Worm (Caenorhabditis elegans): ENCODE measurements around the gene kin-29.

Gene kin-29

DNA sequence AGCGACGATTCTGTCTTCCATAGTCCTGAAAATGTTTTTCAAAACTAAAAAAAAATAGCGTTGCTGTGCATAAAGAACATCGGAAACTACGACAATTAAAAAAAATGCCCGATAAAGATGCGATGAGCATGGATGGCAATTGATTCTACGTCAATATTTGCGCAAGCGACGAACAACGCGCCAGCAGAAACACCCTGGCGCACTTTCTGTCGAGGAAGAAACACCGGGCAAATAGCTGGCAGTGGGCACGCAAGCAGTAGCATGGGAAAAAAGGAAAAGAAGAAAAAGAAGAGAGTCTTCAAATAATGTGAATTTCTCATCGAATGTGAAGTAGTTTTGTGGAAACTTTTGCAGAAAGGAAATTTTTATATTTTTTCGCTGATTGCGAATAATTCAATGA lies 42.6 kb downstream of the kin-29 start, which contains the start of gene C14A11.9 (continued):
- TF ChIP-seq nhr-41 (GFP tag; IDR thresholded peaks at IDR 0.05) (peak; percentile 67; the same call in 1 of the 2 replicates), zfp-2 (tag; optimal IDR thresholded peaks at IDR 0.05) (no peak), snpc-1.2 (GFP tag; IDR thresholded peaks at IDR 0.05) (peak; percentile 16; the same call in 1 of the 2 replicates), D1046.2 (GFP tag; IDR thresholded peaks at IDR 0.05) (no peak), fkh-10 (GFP tag; optimal IDR thresholded peaks at IDR 0.05) (peak; percentile 75), egl-27 (tag; optimal IDR thresholded peaks at IDR 0.05) (no peak), unc-39 (tag; optimal IDR thresholded peaks at IDR 0.05) (no peak), F26F4.8 (GFP tag; conservative IDR thresholded peaks at IDR 0.05) (no peak), dmd-6 (GFP tag; IDR thresholded peaks at IDR 0.05) (peak; percentile 88), daf-19 (GFP tag; conservative IDR thresholded peaks at IDR 0.05) (no peak), nhr-10 (tag; optimal IDR thresholded peaks at IDR 0.05) (no peak), Y48G9A.11 (GFP tag; IDR thresholded peaks at IDR 0.05) (no peak), attf-4 (tag; optimal IDR thresholded peaks at IDR 0.05) (no peak), T20F7.1 (GFP tag; optimal IDR thresholded peaks at IDR 0.05) (peak; percentile 49), php-3 (GFP tag; IDR thresholded peaks at IDR 0.05) (peak; percentile 51; the same call in 1 of the 2 replicates), ctbp-1 (GFP tag; IDR thresholded peaks at IDR 0.05) (peak; percentile 95), pha-4 (GFP tag; IDR thresholded peaks at IDR 0.05) (peak; percentile 85), pha-4 (tag; optimal IDR thresholded peaks at IDR 0.05) (no peak), F37D6.2 (tag; optimal IDR thresholded peaks at IDR 0.05) (peak; percentile 89), pqm-1 (tag; optimal IDR thresholded peaks at IDR 0.05) (peak; percentile 10), lin-38 (GFP tag; IDR thresholded peaks at IDR 0.05) (peak; percentile 74), nhr-76 (tag; optimal IDR thresholded peaks at IDR 0.05) (no peak), zip-11 (GFP tag; IDR thresholded peaks at IDR 0.05) (no peak)

DNA sequence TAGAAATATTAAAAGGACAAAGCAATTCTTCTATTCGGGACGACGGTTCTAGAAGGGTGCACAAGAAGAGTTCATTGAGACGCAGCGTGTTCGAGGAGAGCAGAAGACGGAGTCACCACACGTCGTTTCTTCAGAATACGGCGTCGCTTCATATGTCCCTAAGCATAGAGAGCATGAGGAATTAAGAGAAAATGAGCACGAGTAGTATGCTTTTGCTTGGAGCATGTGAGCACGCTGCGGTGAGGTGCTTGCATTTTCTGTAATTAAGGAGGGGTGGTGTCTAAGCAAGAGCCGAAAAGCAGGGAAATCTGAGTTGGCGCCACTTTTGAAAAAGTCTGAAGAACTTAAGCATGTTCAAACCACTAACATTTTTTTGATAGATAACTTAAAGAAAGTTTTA lies 44.8 kb downstream of the kin-29 start, which contains the start of gene C14A11.5:
Gene C14A11.5 (minus strand): TSS at position 139 of the 400 bp plus-strand sequence.
- TF ChIP-seq aha-1 (tag), result peak; percentile 52
- peak; percentile 15 for TF ChIP-seq F37D6.2 (tag; optimal IDR thresholded peaks at IDR 0.05)
- peak; percentile 58 for TF ChIP-seq rbr-2 (tag; optimal IDR thresholded peaks at IDR 0.05)
- no peak for TF ChIP-seq ceh-32 (tag; optimal IDR thresholded peaks at IDR 0.05; ENCODE audit: poor library complexity)
- TF ChIP-seq ztf-11 (tag; optimal IDR thresholded peaks at IDR 0.05), result no peak
- no peak for TF ChIP-seq D1046.2 (GFP tag; IDR thresholded peaks at IDR 0.05)
- TF ChIP-seq nhr-25 (tag; optimal IDR thresholded peaks at IDR 0.05; ENCODE audit: borderline replicate concordance, insufficient read depth), result no peak
- TF ChIP-seq gei-8 (GFP tag; optimal IDR thresholded peaks at IDR 0.05), result no peak
- TF ChIP-seq jun-1 (tag; optimal IDR thresholded peaks at IDR 0.05), result no peak
- TF ChIP-seq daf-8 (GFP tag; IDR thresholded peaks at IDR 0.05), result no peak
- no peak for TF ChIP-seq zfp-2 (tag; optimal IDR thresholded peaks at IDR 0.05)
- peak; percentile 58 for TF ChIP-seq fkh-10 (GFP tag; optimal IDR thresholded peaks at IDR 0.05)
- peak; percentile 7 for TF ChIP-seq mep-1 (tag; optimal IDR thresholded peaks at IDR 0.05)
- peak; percentile 18; the same call in 1 of the 2 replicates for TF ChIP-seq dmd-6 (GFP tag; IDR thresholded peaks at IDR 0.05)
- TF ChIP-seq hlh-30 (tag; optimal IDR thresholded peaks at IDR 0.05; ENCODE audit: insufficient read depth), result peak; percentile 78
- no peak for TF ChIP-seq lin-39 (tag; optimal IDR thresholded peaks at IDR 0.05)
- no peak for TF ChIP-seq madf-9 (GFP tag; conservative IDR thresholded peaks at IDR 0.05)
- TF ChIP-seq tag-97 (GFP tag; IDR thresholded peaks at IDR 0.05), result no peak
- TF ChIP-seq mxl-2 (GFP tag; conservative IDR thresholded peaks at IDR 0.05), result no peak
- TF ChIP-seq daf-12 (tag; optimal IDR thresholded peaks at IDR 0.05), result no peak
- no peak for TF ChIP-seq sdz-12 (GFP tag; optimal IDR thresholded peaks at IDR 0.05)
- no peak for TF ChIP-seq F10B5.3 (tag; optimal IDR thresholded peaks at IDR 0.05)
- TF ChIP-seq egl-43 (GFP tag; IDR thresholded peaks at IDR 0.05), result no peak; the same call in 1 of the 2 replicates
- no peak for TF ChIP-seq ZK546.5 (tag; optimal IDR thresholded peaks at IDR 0.05)
- no peak for TF ChIP-seq hlh-11 (tag; optimal IDR thresholded peaks at IDR 0.05)
- TF ChIP-seq nhr-48 (tag; optimal IDR thresholded peaks at IDR 0.05), result no peak
- peak in 1 of 2 experiments; percentile 37 for TF ChIP-seq mdl-1 (tag; optimal IDR thresholded peaks at IDR 0.05)
- no peak for TF ChIP-seq vab-7 (GFP tag; IDR thresholded peaks at IDR 0.05)
- TF ChIP-seq lsy-2 (tag; optimal IDR thresholded peaks at IDR 0.05), result peak; percentile 6 to 44
- TF ChIP-seq Y48G9A.11 (GFP tag; IDR thresholded peaks at IDR 0.05), result no peak
- TF ChIP-seq hmg-1.1 (GFP tag; IDR thresholded peaks at IDR 0.05), result peak; percentile 21; the same call in 1 of the 2 replicates
- no peak for TF ChIP-seq duxl-1 (tag; optimal IDR thresholded peaks at IDR 0.05; ENCODE audit: poor library complexity)

Data from whole organism, L4 larva.